Fruit fly (Drosophila melanogaster) S2 (cell line): ENCODE results near the gene Lam.

Source experiments
- CG8478 ChIP-seq: fragments of >200 bp; optimal IDR thresholded peaks from 2 replicates; lab custom pipeline; 2018
- CTCF ChIP-seq, 2 experiments: fragments of >200 bp; optimal IDR thresholded peaks; 2 replicates each; lab custom pipeline; 2018

DNA sequence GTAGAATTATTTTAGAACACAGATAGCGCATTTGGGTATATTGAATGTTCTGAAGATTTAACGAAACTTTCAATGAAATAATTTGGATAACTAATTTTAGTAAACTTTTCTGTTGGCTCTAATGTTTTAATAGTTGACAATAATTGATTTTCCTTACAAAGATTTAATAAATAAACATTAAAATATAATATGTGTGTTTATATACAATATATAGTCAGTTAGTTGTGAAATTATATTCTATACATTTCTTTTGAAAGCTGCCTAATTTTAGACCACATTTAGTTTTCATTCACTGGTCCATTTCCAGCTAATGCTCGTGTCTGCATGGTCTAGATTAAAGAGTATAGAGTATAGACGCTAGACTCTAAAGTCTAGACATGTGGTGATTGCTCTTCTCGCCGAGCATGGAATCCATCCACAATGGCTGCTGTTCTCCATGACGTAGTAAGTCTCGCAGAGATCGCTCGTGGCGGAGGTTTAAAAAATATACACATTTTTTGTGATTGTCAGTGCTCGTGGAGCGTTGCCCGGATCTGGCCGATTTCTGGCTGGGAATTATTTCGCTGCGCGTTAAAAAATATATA is 16.6 kb downstream of the Lam start, which contains the start of gene GluRIIB:
- TF ChIP-seq CG8478 (no peak), CTCF (optimal IDR thresholded peaks at IDR 0.05; lab: Kevin White, UChicago) (no peak)
